Worm (Caenorhabditis elegans) whole organism, early embryonic: ENCODE measurements around the gene nmur-3.

ENCODE experiments used
- B0310.2 ChIP-seq: sonication (generic microtip); optimal IDR thresholded peaks from 2 replicates; lab custom pipeline; 2016; ENCODE audit warnings: mild to moderate bottlenecking, missing genetic modification characterization, missing compliant biosample characterization
- F13C5.2 ChIP-seq: sonication (generic microtip); optimal IDR thresholded peaks from 2 replicates; lab custom pipeline; 2017; ENCODE audit warnings: mild to moderate bottlenecking, missing genetic modification characterization, inconsistent platforms, missing compliant biosample characterization
- aly-1 ChIP-seq: sonication (generic microtip); optimal IDR thresholded peaks from 2 replicates; lab custom pipeline; 2016; ENCODE audit warnings: missing genetic modification characterization, missing compliant biosample characterization
- ama-1 ChIP-seq: fragments of 150-350 bp; optimal IDR thresholded peaks from 2 replicates; lab custom pipeline; 2014
- ceh-13 ChIP-seq: fragments of 200-800 bp; sonication (Bioruptor generic); optimal IDR thresholded peaks from 2 replicates; lab custom pipeline; 2018; ENCODE audit warnings: mild to moderate bottlenecking, missing genetic modification characterization, missing compliant biosample characterization
- ceh-36 ChIP-seq: sonication (generic microtip); optimal IDR thresholded peaks from 2 replicates; lab custom pipeline; 2016; ENCODE audit warnings: missing genetic modification characterization, inconsistent platforms, missing compliant biosample characterization
- ets-7 ChIP-seq: sonication (generic microtip); optimal IDR thresholded peaks from 2 replicates; lab custom pipeline; 2016; ENCODE audit warnings: missing genotype, missing genetic modification characterization, missing compliant biosample characterization
- flt-1 ChIP-seq: fragments of 200-800 bp; sonication (Bioruptor generic); IDR thresholded peaks from 2 replicates; pipeline ENCODE4 v1.3.6; 2022; ENCODE audit warnings: missing genetic modification characterization, missing compliant biosample characterization
- hmbx-1 ChIP-seq: sonication (generic microtip); optimal IDR thresholded peaks from 2 replicates; lab custom pipeline; 2016; ENCODE audit warnings: mild to moderate bottlenecking, missing genetic modification characterization, missing compliant biosample characterization
- hmg-4 ChIP-seq: fragments of 200-800 bp; sonication (Bioruptor generic); optimal IDR thresholded peaks from 2 replicates; lab custom pipeline; 2018; ENCODE audit warnings: mild to moderate bottlenecking, missing genetic modification characterization, missing compliant biosample characterization
- hnd-1 ChIP-seq: sonication (generic microtip); optimal IDR thresholded peaks from 2 replicates; lab custom pipeline; 2016; ENCODE audit warnings: missing genetic modification characterization, missing compliant biosample characterization
- pes-1 ChIP-seq: fragments of 200-800 bp; sonication (Bioruptor generic); IDR thresholded peaks from 2 replicates; pipeline ENCODE4 v1.3.6; 2022; ENCODE audit warnings: missing genetic modification reagents, missing genetic modification characterization, missing compliant biosample characterization
- scrt-1 ChIP-seq: fragments of 200-800 bp; sonication (Bioruptor generic); IDR thresholded peaks from 2 replicates; pipeline ENCODE4 v1.3.6; 2022; ENCODE audit warnings: missing genetic modification characterization, missing compliant biosample characterization
- sea-1 ChIP-seq: fragments of 200-800 bp; sonication (Bioruptor generic); conservative IDR thresholded peaks from 2 replicates; pipeline ENCODE4 v1.3.6; 2022; ENCODE audit warnings: missing genetic modification characterization, missing compliant biosample characterization
- tbx-11 ChIP-seq: fragments of 200-800 bp; sonication (Bioruptor generic); IDR thresholded peaks from 2 replicates; pipeline ENCODE4 v1.3.6; 2022; ENCODE audit warnings: missing genetic modification characterization, missing compliant biosample characterization
- tbx-37 ChIP-seq: fragments of 200-800 bp; sonication (Bioruptor generic); conservative IDR thresholded peaks from 2 replicates; pipeline ENCODE4 v1.3.6; 2022; ENCODE audit warnings: missing genetic modification reagents, missing genetic modification characterization, missing compliant biosample characterization
- tra-4 ChIP-seq: sonication (generic microtip); optimal IDR thresholded peaks from 2 replicates; lab custom pipeline; 2017; ENCODE audit warnings: missing genetic modification characterization, missing compliant biosample characterization

Gene nmur-3

ce11 chrX:4484072-4484471 lies 17.8 kb downstream of the nmur-3 start:
- no peak for TF ChIP-seq pes-1 (GFP tag; lab: Robert Waterston, UW)
- TF ChIP-seq tbx-11 (GFP tag; lab: Robert Waterston, UW): no peak
- TF ChIP-seq ama-1: no peak
- no peak for TF ChIP-seq flt-1 (GFP tag; lab: Robert Waterston, UW)
- no peak for TF ChIP-seq aly-1 (tag; lab: Kevin White, UChicago)
- no peak for TF ChIP-seq ceh-36 (tag; lab: Kevin White, UChicago)
- TF ChIP-seq ceh-13 (GFP tag; lab: Kevin White, UChicago): no peak
- TF ChIP-seq hnd-1 (tag; lab: Kevin White, UChicago): no peak
- TF ChIP-seq hmbx-1 (tag; lab: Kevin White, UChicago): no peak
- TF ChIP-seq hmg-4 (GFP tag; lab: Kevin White, UChicago): no peak
- no peak for TF ChIP-seq sea-1 (GFP tag; lab: Robert Waterston, UW)
- no peak for TF ChIP-seq tbx-37 (GFP tag; lab: Robert Waterston, UW)
- TF ChIP-seq F13C5.2 (tag; lab: Kevin White, UChicago): no peak

DNA sequence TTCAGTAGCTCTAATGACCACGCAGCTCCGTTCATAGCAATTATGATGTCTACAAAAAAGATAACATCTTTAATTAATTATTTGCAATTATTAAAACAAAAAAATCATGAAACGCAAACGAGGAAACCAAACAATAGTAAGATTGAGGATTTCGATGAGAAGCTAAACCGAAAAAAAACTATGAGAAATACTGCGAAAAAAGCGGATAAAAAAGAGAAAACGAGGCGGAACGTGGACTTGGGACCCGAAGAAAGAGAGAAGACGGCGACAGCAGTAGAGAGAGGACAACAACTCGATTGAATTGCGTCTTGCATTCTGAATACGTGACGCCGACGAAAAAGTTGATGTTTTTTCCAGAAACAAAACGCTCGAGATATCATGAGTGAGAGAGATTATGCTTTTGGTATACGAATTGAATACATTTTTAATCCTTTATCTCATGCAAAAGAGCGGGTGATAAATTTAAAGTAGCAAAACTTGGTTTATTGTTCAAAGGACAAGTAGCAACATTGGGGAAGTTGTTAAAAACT lies 22.6 kb downstream of the nmur-3 start, which contains the start of gene ncr-1:
Gene ncr-1 (minus strand): TSS at position 51 of the 530 bp plus-strand sequence.
- no peak for TF ChIP-seq hmbx-1 (tag; lab: Kevin White, UChicago)
- no peak for TF ChIP-seq ceh-13 (GFP tag; lab: Kevin White, UChicago)
- no peak for TF ChIP-seq scrt-1 (GFP tag; lab: Robert Waterston, UW)
- TF ChIP-seq hnd-1 (tag; lab: Kevin White, UChicago): no peak
- TF ChIP-seq hmg-4 (GFP tag; lab: Kevin White, UChicago): no peak
- no peak for TF ChIP-seq B0310.2
- TF ChIP-seq pes-1 (GFP tag; lab: Robert Waterston, UW): no peak
- TF ChIP-seq flt-1 (GFP tag; lab: Robert Waterston, UW): no peak
- TF ChIP-seq ets-7: no peak
- no peak for TF ChIP-seq sea-1 (GFP tag; lab: Robert Waterston, UW)
- TF ChIP-seq aly-1 (tag; lab: Kevin White, UChicago): no peak

ce11 chrX:4490400-4490799 lies 24.1 kb downstream of the nmur-3 start:
- TF ChIP-seq hmbx-1 (tag; lab: Kevin White, UChicago): no peak
- TF ChIP-seq scrt-1 (GFP tag; lab: Robert Waterston, UW): no peak
- TF ChIP-seq flt-1 (GFP tag; lab: Robert Waterston, UW): no peak
- no peak for TF ChIP-seq ceh-36 (tag; lab: Kevin White, UChicago)
- TF ChIP-seq tbx-37 (GFP tag; lab: Robert Waterston, UW): no peak
- no peak for TF ChIP-seq tra-4 (tag; lab: Kevin White, UChicago)
- no peak for TF ChIP-seq tbx-11 (GFP tag; lab: Robert Waterston, UW)
- no peak for TF ChIP-seq F13C5.2 (tag; lab: Kevin White, UChicago)
- TF ChIP-seq ama-1: no peak

ce11 chrX:4492199-4492598 lies 25.9 kb downstream of the nmur-3 start, which contains the start of gene F46H6.5:
TSS of gene F46H6.5 (minus strand) at chrX:4492208.
- no peak for TF ChIP-seq pes-1 (GFP tag; lab: Robert Waterston, UW)
- TF ChIP-seq ets-7: no peak
- TF ChIP-seq B0310.2: no peak
- TF ChIP-seq tbx-11 (GFP tag; lab: Robert Waterston, UW): no peak
- no peak for TF ChIP-seq ama-1
- TF ChIP-seq scrt-1 (GFP tag; lab: Robert Waterston, UW): no peak

DNA sequence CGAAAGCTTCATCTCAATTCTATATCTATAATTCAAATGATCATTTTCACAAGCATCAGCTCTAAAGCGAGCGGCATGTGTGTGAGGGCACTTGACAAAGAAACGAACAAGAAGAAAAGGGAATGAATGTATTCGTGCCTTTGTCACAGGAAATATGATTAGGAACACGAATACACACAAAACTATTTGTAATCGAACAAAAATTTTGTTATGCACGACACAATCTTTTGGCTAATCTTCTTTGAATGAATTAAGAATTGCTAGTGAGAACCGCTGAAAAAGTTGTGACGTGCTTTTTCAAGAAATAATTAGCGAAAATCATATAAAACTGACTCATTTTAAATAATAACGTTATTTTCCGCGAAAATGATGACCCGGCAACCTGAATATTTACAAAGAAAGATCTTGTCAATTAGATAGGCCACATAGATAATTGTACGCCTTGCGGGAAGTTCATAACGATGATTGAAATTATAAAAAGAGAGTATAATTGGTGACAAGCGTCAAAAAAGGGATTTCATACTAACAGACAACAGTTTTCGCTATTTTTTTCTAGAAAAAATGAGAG lies 27.2 kb downstream of the nmur-3 start:
- no peak for TF ChIP-seq F13C5.2 (tag; lab: Kevin White, UChicago)
- TF ChIP-seq tra-4 (tag; lab: Kevin White, UChicago): no peak
- TF ChIP-seq hmbx-1 (tag; lab: Kevin White, UChicago): no peak

DNA sequence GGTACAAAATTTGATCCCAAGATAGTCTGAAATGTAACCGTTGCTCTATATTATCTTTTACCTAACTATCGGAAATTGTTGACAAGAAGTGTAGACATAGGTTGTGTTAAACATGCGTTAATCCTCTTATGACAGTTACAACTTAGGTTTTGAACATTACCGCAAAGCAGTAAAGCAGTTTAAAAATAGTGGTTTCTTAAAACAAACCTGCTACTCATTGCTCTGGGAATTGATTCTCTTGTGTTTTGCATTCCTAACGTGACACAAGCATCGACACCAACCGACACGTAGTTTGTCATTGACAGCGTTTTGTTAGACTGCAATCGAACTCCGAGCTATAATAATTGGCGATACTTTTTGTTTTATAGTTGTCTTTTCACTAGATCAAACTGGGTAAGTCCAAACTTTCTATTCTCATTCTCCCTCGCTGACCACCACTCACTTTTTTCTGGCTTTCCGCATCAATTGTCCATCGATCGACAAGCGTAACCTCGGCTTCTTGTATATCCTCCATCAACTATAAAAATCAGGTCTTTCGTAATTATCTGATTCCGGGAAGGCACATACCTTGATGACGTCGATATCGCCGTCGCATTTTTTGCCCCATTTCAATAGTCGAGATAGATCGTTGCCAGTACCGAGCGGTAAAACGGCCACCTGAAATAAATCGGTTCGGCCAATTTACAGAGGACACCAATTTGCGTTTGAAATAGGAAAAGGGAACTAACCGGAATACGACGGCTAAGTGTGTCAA lies 29.7 kb downstream of the nmur-3 start:
- TF ChIP-seq hmbx-1 (tag; lab: Kevin White, UChicago): no peak
- no peak for TF ChIP-seq aly-1 (tag; lab: Kevin White, UChicago)
- no peak for TF ChIP-seq ceh-36 (tag; lab: Kevin White, UChicago)
- TF ChIP-seq hnd-1 (tag; lab: Kevin White, UChicago): no peak
- no peak for TF ChIP-seq tbx-37 (GFP tag; lab: Robert Waterston, UW)
- TF ChIP-seq scrt-1 (GFP tag; lab: Robert Waterston, UW): no peak
- TF ChIP-seq F13C5.2 (tag; lab: Kevin White, UChicago): no peak

- TF ChIP-seq tbx-11 (GFP tag; lab: Robert Waterston, UW) (no peak), ets-7 (no peak), F13C5.2 (tag; lab: Kevin White, UChicago) (no peak), hmg-4 (GFP tag; lab: Kevin White, UChicago) (no peak), ceh-13 (GFP tag; lab: Kevin White, UChicago) (no peak), tbx-37 (GFP tag; lab: Robert Waterston, UW) (no peak), hnd-1 (tag; lab: Kevin White, UChicago) (no peak), ceh-36 (tag; lab: Kevin White, UChicago) (no peak), ama-1 (no peak), tra-4 (tag; lab: Kevin White, UChicago) (no peak), hmbx-1 (tag; lab: Kevin White, UChicago) (no peak), sea-1 (GFP tag; lab: Robert Waterston, UW) (no peak)
Observed at ce11 chrX:4498078-4498477, 31.8 kb downstream of the nmur-3 start.
